Worm (Caenorhabditis elegans): ENCODE results near the gene srx-22.

The srx-22 gene

ce11 chrV:730216-730615, 50.5 kb downstream of the srx-22 start (continued):
- no peak for TF ChIP-seq nhr-11 (tag; optimal IDR thresholded peaks at IDR 0.05)
- no peak for TF ChIP-seq tag-97 (GFP tag; IDR thresholded peaks at IDR 0.05)
- no peak for TF ChIP-seq nhr-41 (GFP tag; IDR thresholded peaks at IDR 0.05)
- peak; percentile 72 for TF ChIP-seq mxl-3 (GFP tag; optimal IDR thresholded peaks at IDR 0.05)
- TF ChIP-seq zip-2 (tag; optimal IDR thresholded peaks at IDR 0.05): no peak
- TF ChIP-seq egl-43 (GFP tag; IDR thresholded peaks at IDR 0.05): no peak
- TF ChIP-seq zfp-3 (GFP tag; conservative IDR thresholded peaks at IDR 0.05): 0 out of 2 replicates have a peak, but pooled peaks have one; percentile 23
- no peak for TF ChIP-seq T20F7.1 (GFP tag; optimal IDR thresholded peaks at IDR 0.05)
- peak; percentile 61 for TF ChIP-seq nhr-10 (tag; optimal IDR thresholded peaks at IDR 0.05)
- no peak for TF ChIP-seq unc-130 (GFP tag; optimal IDR thresholded peaks at IDR 0.05)
- no peak for TF ChIP-seq ZK546.5 (tag; optimal IDR thresholded peaks at IDR 0.05)
